Worm (Caenorhabditis elegans): ENCODE measurements around the gene glt-4.

- TF ChIP-seq scrt-1 (GFP tag; IDR thresholded peaks at IDR 0.05) (no peak), ama-1 (optimal IDR thresholded peaks at IDR 0.05) (no peak), B0310.2 (tag; optimal IDR thresholded peaks at IDR 0.05) (no peak), flt-1 (GFP tag; IDR thresholded peaks at IDR 0.05) (no peak)
Observed at ce11 chrX:6408713-6409112, 5.5 kb downstream of the glt-4 start.
